Fruit fly (Drosophila melanogaster) S2 (cell line): ENCODE measurements around the gene AhcyL1.

Experiments used
- CG8478 ChIP-seq: fragments of >200 bp; optimal IDR thresholded peaks from 2 replicates; lab custom pipeline; 2018
- CTCF ChIP-seq, 2 experiments: fragments of >200 bp; optimal IDR thresholded peaks; 2 replicates each; lab custom pipeline; 2018

DNA sequence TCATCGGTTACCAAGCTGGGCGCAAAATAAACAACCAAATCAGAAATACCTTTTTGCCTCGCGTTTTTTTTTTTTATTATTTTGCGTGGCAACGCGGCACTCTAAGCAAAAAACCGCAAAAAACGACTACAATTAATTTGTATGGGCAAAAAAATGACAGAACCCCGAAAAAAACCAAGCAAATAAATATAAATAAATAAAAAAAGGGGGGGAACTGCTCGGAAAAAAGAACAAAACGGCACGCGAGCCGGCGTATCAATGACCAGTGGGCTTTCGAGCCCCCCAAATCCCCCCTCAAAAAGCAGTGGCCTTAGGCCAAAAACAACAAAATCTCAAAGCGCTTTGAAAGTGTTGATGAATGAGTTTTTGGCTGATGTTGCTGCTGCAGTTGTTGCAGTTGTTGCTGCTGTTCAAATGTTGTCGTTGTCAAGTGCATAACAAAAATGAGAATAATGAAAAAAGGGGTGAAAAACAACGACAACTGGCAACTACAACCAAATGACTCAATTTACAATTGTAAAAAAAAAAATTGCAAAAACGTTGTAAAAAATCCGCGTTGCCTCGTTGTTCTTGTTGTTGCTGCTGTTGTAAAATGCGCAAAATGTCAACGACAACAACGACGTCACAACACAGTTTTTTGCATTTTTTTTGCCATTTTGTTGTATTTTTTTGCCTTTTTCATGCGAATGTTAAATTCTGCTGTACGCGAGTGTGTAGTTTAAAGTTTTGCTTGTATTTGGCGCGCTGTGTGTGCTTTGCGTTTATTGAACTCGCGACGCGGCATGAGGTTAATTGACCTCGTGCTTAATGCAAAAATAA lies 33.2 kb upstream of the AhcyL1 start:
- TF ChIP-seq CTCF (optimal IDR thresholded peaks at IDR 0.05; lab: Kevin White, UChicago) (no peak), CG8478 (no peak)
